Fruit fly (Drosophila melanogaster): ENCODE measurements around the gene CG8097.

- no peak for TF ChIP-seq CG8632 (GFP tag; optimal IDR thresholded peaks at IDR 0.05)
- TF ChIP-seq CG6854 (GFP tag; optimal IDR thresholded peaks at IDR 0.05): no peak
These were observed 18.3 kb downstream of the CG8097 start for dm6 chrX:15601285-15601684.
